Fruit fly (Drosophila melanogaster) whole organism, embryonic: ENCODE measurements around the gene Orct2.

Experiments used
- Aef1 ChIP-seq: fragments of 200-800 bp; sonication (Bioruptor generic); IDR thresholded peaks from 3 replicates; pipeline ENCODE4 v1.3.6; 2022; ENCODE audit warnings: missing biosample characterization, missing genetic modification characterization
- Asciz ChIP-seq: fragments of 200-800 bp; sonication (Bioruptor generic); optimal IDR thresholded peaks from 2 replicates; lab custom pipeline; 2017; ENCODE audit warnings: missing biosample characterization, mild to moderate bottlenecking, missing genetic modification characterization, missing genetic modification reagents
- Atf6 ChIP-seq: fragments of 200-800 bp; sonication (Bioruptor generic); IDR thresholded peaks from 2 replicates; pipeline ENCODE4 v1.3.6; 2022; ENCODE audit warnings: missing biosample characterization, missing genetic modification characterization
- Awh ChIP-seq: fragments of 200-800 bp; sonication (Bioruptor generic); IDR thresholded peaks from 2 replicates; pipeline ENCODE4, ENCODE4 v1.3.6; 2022; ENCODE audit warnings: missing biosample characterization, missing genetic modification characterization
- B-H2 ChIP-seq: fragments of 200-800 bp; sonication (Bioruptor generic); optimal IDR thresholded peaks from 2 replicates; lab custom pipeline; 2018; ENCODE audit warnings: missing biosample characterization, mild to moderate bottlenecking, missing genetic modification characterization
- CG10565 ChIP-seq: fragments of 200-800 bp; sonication (Bioruptor generic); optimal IDR thresholded peaks from 3 replicates; lab custom pipeline; 2016; ENCODE audit warnings: missing biosample characterization, mild to moderate bottlenecking, missing genetic modification characterization
- CG14860 ChIP-seq: fragments of 200-800 bp; sonication (Bioruptor generic); IDR thresholded peaks from 3 replicates; pipeline ENCODE4 v1.3.6; 2022; ENCODE audit warnings: missing biosample characterization, missing genetic modification characterization; ENCODE audit not compliant: partially characterized antibody
- CG1647 ChIP-seq: fragments of 200-800 bp; sonication (Bioruptor generic); optimal IDR thresholded peaks from 3 replicates; lab custom pipeline; 2016; ENCODE audit warnings: missing biosample characterization, missing genetic modification characterization
- CG16779 ChIP-seq: fragments of 200-800 bp; sonication (Bioruptor generic); IDR thresholded peaks from 2 replicates; pipeline ENCODE4 v1.3.6; 2022; ENCODE audit warnings: missing biosample characterization, missing genetic modification characterization
- CG16813 ChIP-seq: fragments of 200-800 bp; sonication (Bioruptor generic); IDR thresholded peaks from 3 replicates; pipeline ENCODE4 v1.3.6; 2022; ENCODE audit warnings: missing biosample characterization, missing genetic modification characterization; ENCODE audit not compliant: partially characterized antibody
- CG16863 ChIP-seq: fragments of 200-800 bp; sonication (Bioruptor generic); optimal IDR thresholded peaks from 3 replicates; lab custom pipeline; 2016; ENCODE audit warnings: missing biosample characterization, missing genetic modification characterization
- CG2199 ChIP-seq: fragments of 200-800 bp; sonication (Bioruptor generic); IDR thresholded peaks from 3 replicates; pipeline ENCODE4 v1.3.6; 2022; ENCODE audit warnings: missing biosample characterization, missing genetic modification characterization
- CG2202 ChIP-seq: fragments of 200-800 bp; sonication (Bioruptor generic); optimal IDR thresholded peaks from 2 replicates; lab custom pipeline; 2018; ENCODE audit warnings: missing biosample characterization, mild to moderate bottlenecking, missing genetic modification characterization
- CG30403 ChIP-seq: fragments of 200-800 bp; sonication (Bioruptor generic); optimal IDR thresholded peaks from 3 replicates; lab custom pipeline; 2016; ENCODE audit warnings: missing biosample characterization, missing genetic modification characterization
- CG31441 ChIP-seq: fragments of 200-800 bp; sonication (Bioruptor generic); IDR thresholded peaks from 2 replicates; pipeline ENCODE4 v1.3.6; 2022; ENCODE audit warnings: missing biosample characterization, missing genetic modification characterization
- CG4360 ChIP-seq: fragments of 200-800 bp; sonication (Bioruptor generic); IDR thresholded peaks from 2 replicates; pipeline ENCODE4 v1.3.6; 2022; ENCODE audit warnings: missing biosample characterization, missing genetic modification characterization
- CG6272 ChIP-seq: fragments of 200-800 bp; sonication (Bioruptor generic); IDR thresholded peaks from 2 replicates; pipeline ENCODE4 v1.3.6; 2022; ENCODE audit warnings: missing biosample characterization, missing genetic modification characterization
- CG7928 ChIP-seq: fragments of 200-800 bp; sonication (Bioruptor generic); optimal IDR thresholded peaks from 2 replicates; lab custom pipeline; 2017; ENCODE audit warnings: missing biosample characterization, mild to moderate bottlenecking, missing genetic modification characterization
- CG8281 ChIP-seq: fragments of 200-800 bp; sonication (Bioruptor generic); optimal IDR thresholded peaks from 2 replicates; lab custom pipeline; 2018; ENCODE audit warnings: missing biosample characterization, mild to moderate bottlenecking, missing genetic modification characterization, moderate library complexity
- CHES-1-like ChIP-seq: fragments of 200-800 bp; sonication (Bioruptor generic); optimal IDR thresholded peaks from 2 replicates; lab custom pipeline; 2016; ENCODE audit warnings: missing biosample characterization, missing genetic modification characterization
- Dip3 ChIP-seq: fragments of 200-800 bp; sonication (Bioruptor generic); optimal IDR thresholded peaks from 3 replicates; lab custom pipeline; 2016; ENCODE audit warnings: missing biosample characterization, missing genetic modification characterization
- Dref ChIP-seq: fragments of 200-800 bp; sonication (Bioruptor generic); IDR thresholded peaks from 2 replicates; pipeline ENCODE4 v1.3.6; 2022; ENCODE audit warnings: missing biosample characterization, missing genetic modification characterization
- Fer1 ChIP-seq: fragments of 200-800 bp; sonication (Bioruptor generic); optimal IDR thresholded peaks from 2 replicates; lab custom pipeline; 2017; ENCODE audit warnings: missing biosample characterization, mild to moderate bottlenecking, missing genetic modification characterization
- Fer3 ChIP-seq: fragments of 200-800 bp; sonication (Bioruptor generic); optimal IDR thresholded peaks from 2 replicates; lab custom pipeline; 2018; ENCODE audit warnings: missing biosample characterization, mild to moderate bottlenecking, missing genetic modification characterization, moderate library complexity
- Gug ChIP-seq: fragments of 200-800 bp; sonication (Bioruptor generic); IDR thresholded peaks from 4 replicates; pipeline ENCODE4 v1.3.6; 2022; ENCODE audit warnings: missing biosample characterization, missing genetic modification characterization
- Hand ChIP-seq: fragments of 200-800 bp; sonication (Bioruptor generic); optimal IDR thresholded peaks from 2 replicates; lab custom pipeline; 2017; ENCODE audit warnings: mild to moderate bottlenecking, missing biosample characterization, missing genetic modification reagents, missing genetic modification characterization
- Hr39 ChIP-seq: fragments of >200 bp; optimal IDR thresholded peaks from 2 replicates; lab custom pipeline; 2017
- Mes4 ChIP-seq: fragments of 200-800 bp; sonication (Bioruptor generic); optimal IDR thresholded peaks from 2 replicates; lab custom pipeline; 2016; ENCODE audit warnings: missing biosample characterization, missing genetic modification characterization
- PHDP ChIP-seq: fragments of 200-800 bp; sonication (Bioruptor generic); optimal IDR thresholded peaks from 3 replicates; lab custom pipeline; 2018; ENCODE audit warnings: missing biosample characterization, mild to moderate bottlenecking, missing genetic modification characterization, moderate library complexity
- Poxn ChIP-seq: fragments of 200-800 bp; sonication (Bioruptor generic); IDR thresholded peaks from 2 replicates; pipeline ENCODE4 v1.3.6; 2022; ENCODE audit warnings: missing biosample characterization, missing genetic modification characterization
- cg ChIP-seq: fragments of 200-800 bp; sonication (Bioruptor generic); optimal IDR thresholded peaks from 3 replicates; lab custom pipeline; 2019; ENCODE audit warnings: missing biosample characterization, mild to moderate bottlenecking, missing genetic modification characterization, moderate library complexity
- croc ChIP-seq: fragments of 200-800 bp; sonication (Bioruptor generic); conservative IDR thresholded peaks from 3 replicates; pipeline ENCODE4 v1.3.6; 2022; ENCODE audit warnings: missing biosample characterization, missing genetic modification characterization
- danr ChIP-seq: fragments of 200-800 bp; sonication (Bioruptor generic); IDR thresholded peaks from 2 replicates; pipeline ENCODE4 v1.3.6; 2022; ENCODE audit warnings: missing biosample characterization, missing genetic modification characterization
- en ChIP-seq: fragments of 200-800 bp; sonication (Bioruptor generic); optimal IDR thresholded peaks from 2 replicates; lab custom pipeline; 2016; ENCODE audit warnings: missing biosample characterization, missing genetic modification characterization
- fd64A ChIP-seq: fragments of 200-800 bp; sonication (Bioruptor generic); optimal IDR thresholded peaks from 3 replicates; lab custom pipeline; 2018; ENCODE audit warnings: missing biosample characterization, mild to moderate bottlenecking, missing genetic modification characterization
- fru ChIP-seq: fragments of >200 bp; optimal IDR thresholded peaks from 2 replicates; lab custom pipeline; 2017
- fu2 ChIP-seq: fragments of 200-800 bp; sonication (Bioruptor generic); optimal IDR thresholded peaks from 2 replicates; lab custom pipeline; 2016; ENCODE audit warnings: missing biosample characterization, missing genetic modification characterization
- gt ChIP-seq: fragments of 200-800 bp; sonication (Bioruptor generic); IDR thresholded peaks from 2 replicates; pipeline ENCODE4 v1.3.6; 2022; ENCODE audit warnings: missing biosample characterization, missing genetic modification characterization
- hkb ChIP-seq, 2 experiments: fragments of 200-800 bp in 1 of 2; fragments of >200 bp in 1 of 2; sonication (Bioruptor generic) in 1 of 2; IDR thresholded peaks in 1 of 2; optimal IDR thresholded peaks in 1 of 2; 2 replicates each; pipeline versions ENCODE4 v1.3.6 to Lab custom; 2017 to 2022; ENCODE audit warnings: missing biosample characterization in 1 of 2, missing genetic modification characterization in 1 of 2
- jigr1 ChIP-seq: fragments of 200-800 bp; sonication (Bioruptor generic); IDR thresholded peaks from 3 replicates; pipeline ENCODE4 v1.3.6; 2022; ENCODE audit warnings: missing biosample characterization, missing genetic modification characterization
- kah ChIP-seq: fragments of 200-800 bp; sonication (Bioruptor generic); optimal IDR thresholded peaks from 2 replicates; lab custom pipeline; 2018; ENCODE audit warnings: missing biosample characterization, mild to moderate bottlenecking, missing genetic modification characterization
- klu ChIP-seq: fragments of 200-800 bp; sonication (Bioruptor generic); IDR thresholded peaks from 2 replicates; pipeline ENCODE4 v1.3.6; 2022; ENCODE audit warnings: missing biosample characterization, missing genetic modification characterization
- lilli ChIP-seq: fragments of 200-800 bp; sonication (Bioruptor generic); optimal IDR thresholded peaks from 3 replicates; lab custom pipeline; 2016; ENCODE audit warnings: missing biosample characterization, missing genetic modification characterization
- ranshi ChIP-seq: fragments of 200-800 bp; sonication (Bioruptor generic); IDR thresholded peaks from 2 replicates; pipeline ENCODE4 v1.3.6; 2022; ENCODE audit warnings: missing biosample characterization, missing genetic modification characterization
- salm ChIP-seq: fragments of 200-800 bp; sonication (Bioruptor generic); optimal IDR thresholded peaks from 2 replicates; lab custom pipeline; 2018; ENCODE audit warnings: missing biosample characterization, mild to moderate bottlenecking, missing genetic modification characterization
- sob ChIP-seq: fragments of 200-800 bp; sonication (Bioruptor generic); IDR thresholded peaks from 2 replicates; pipeline ENCODE4 v1.3.6; 2022; ENCODE audit warnings: missing biosample characterization, missing genetic modification characterization
- ssp ChIP-seq: fragments of 200-800 bp; sonication (Bioruptor generic); IDR thresholded peaks from 2 replicates; pipeline ENCODE4 v1.3.6; 2022; ENCODE audit warnings: missing biosample characterization, missing genetic modification characterization
- tna ChIP-seq: fragments of 200-800 bp; sonication (Bioruptor generic); IDR thresholded peaks from 2 replicates; pipeline ENCODE4 v1.3.6; 2022; ENCODE audit warnings: missing biosample characterization, missing genetic modification characterization; ENCODE audit not compliant: partially characterized antibody
- usp ChIP-seq: fragments of >200 bp; optimal IDR thresholded peaks from 2 replicates; lab custom pipeline; 2017; ENCODE audit warnings: missing biosample characterization, missing genetic modification characterization
- zf30C ChIP-seq: fragments of 200-800 bp; sonication (Bioruptor generic); optimal IDR thresholded peaks from 3 replicates; lab custom pipeline; 2018; ENCODE audit warnings: missing biosample characterization, mild to moderate bottlenecking, missing genetic modification characterization

The Orct2 gene

dm6 chr3R:24294784-24295555 is 22.1 kb downstream of the Orct2 start, which contains the start of gene crb (continued):
- TF ChIP-seq zf30C (GFP tag; lab: Kevin White, UChicago) (peak; percentile 14), ssp (GFP tag; lab: Robert Waterston, UW) (no peak), CG6272 (GFP tag; lab: Robert Waterston, UW) (0 out of 2 replicates have a peak, but pooled peaks have one; percentile 22), kah (GFP tag; lab: Kevin White, UChicago) (no peak), CG7928 (GFP tag; lab: Kevin White, UChicago) (no peak), B-H2 (GFP tag; lab: Kevin White, UChicago) (peak; percentile 73), CG16863 (GFP tag; lab: Kevin White, UChicago) (peak; percentile 34), CG2199 (0 out of 3 replicates have a peak, but pooled peaks have one; percentile 56), fru (lab: Kevin White, UChicago) (no peak), usp (GFP tag; lab: Kevin White, UChicago) (no peak), Asciz (no peak), tna (GFP tag; lab: Robert Waterston, UW) (0 out of 2 replicates have a peak, but pooled peaks have one; percentile 26), en (GFP tag; lab: Kevin White, UChicago) (no peak), CG30403 (GFP tag; lab: Kevin White, UChicago) (peak; percentile 54), Fer1 (GFP tag; lab: Kevin White, UChicago) (peak; percentile 58), CG31441 (GFP tag; lab: Robert Waterston, UW) (peak; percentile 47), fd64A (GFP tag; lab: Kevin White, UChicago) (no peak), klu (GFP tag; lab: Robert Waterston, UW) (no peak), PHDP (peak; percentile 31), CG8281 (no peak), danr (GFP tag; lab: Robert Waterston, UW) (no peak), Dip3 (GFP tag; lab: Kevin White, UChicago) (peak; percentile 38), cg (GFP tag; lab: Kevin White, UChicago) (peak; percentile 85), Mes4 (GFP tag; lab: Kevin White, UChicago) (peak; percentile 45), Hr39 (no peak), Aef1 (no peak), salm (tag; lab: Kevin White, UChicago) (no peak), sob (peak; percentile 67), jigr1 (GFP tag; lab: Robert Waterston, UW) (no peak), croc (GFP tag; lab: Robert Waterston, UW) (no peak), ranshi (GFP tag; lab: Robert Waterston, UW) (peak; percentile 59; the same call in 1 of the 2 replicates), Gug (GFP tag; lab: Robert Waterston, UW) (0 out of 4 replicates have a peak, but pooled peaks have one; percentile 7), hkb (optimal IDR thresholded peaks at IDR 0.05; lab: Kevin White, UChicago) (no peak), hkb (GFP tag; IDR thresholded peaks at IDR 0.05; lab: Robert Waterston, UW) (peak; percentile 61), Hand (GFP tag; lab: Kevin White, UChicago) (no peak), CG1647 (GFP tag; lab: Kevin White, UChicago) (no peak), CG10565 (no peak), Fer3 (tag; lab: Kevin White, UChicago) (peak; percentile 54), CG16779 (GFP tag; lab: Robert Waterston, UW) (no peak), CG16813 (GFP tag; lab: Robert Waterston, UW) (peak; percentile 51), Atf6 (peak; percentile 38; the same call in 1 of the 2 replicates), Dref (GFP tag; lab: Robert Waterston, UW) (no peak), fu2 (GFP tag; lab: Kevin White, UChicago) (peak; percentile 8), gt (no peak), CG2202 (tag; lab: Kevin White, UChicago) (peak; percentile 22), CG4360 (GFP tag; lab: Robert Waterston, UW) (peak; percentile 79), CHES-1-like (GFP tag; lab: Kevin White, UChicago) (peak; percentile 41), Poxn (GFP tag; lab: Robert Waterston, UW) (no peak), Awh (0 out of 2 replicates have a peak, but pooled peaks have one; percentile 29), CG14860 (GFP tag; lab: Robert Waterston, UW) (peak; percentile 38; the same call in 1 of the 3 replicates), lilli (GFP tag; lab: Kevin White, UChicago) (peak; percentile 66)
